Worm (Caenorhabditis elegans): ENCODE results near the gene mans-2.
A peak's percentile ranks its signal among the peaks of the same experiment; 100 is the strongest.

mans-2 gene

DNA sequence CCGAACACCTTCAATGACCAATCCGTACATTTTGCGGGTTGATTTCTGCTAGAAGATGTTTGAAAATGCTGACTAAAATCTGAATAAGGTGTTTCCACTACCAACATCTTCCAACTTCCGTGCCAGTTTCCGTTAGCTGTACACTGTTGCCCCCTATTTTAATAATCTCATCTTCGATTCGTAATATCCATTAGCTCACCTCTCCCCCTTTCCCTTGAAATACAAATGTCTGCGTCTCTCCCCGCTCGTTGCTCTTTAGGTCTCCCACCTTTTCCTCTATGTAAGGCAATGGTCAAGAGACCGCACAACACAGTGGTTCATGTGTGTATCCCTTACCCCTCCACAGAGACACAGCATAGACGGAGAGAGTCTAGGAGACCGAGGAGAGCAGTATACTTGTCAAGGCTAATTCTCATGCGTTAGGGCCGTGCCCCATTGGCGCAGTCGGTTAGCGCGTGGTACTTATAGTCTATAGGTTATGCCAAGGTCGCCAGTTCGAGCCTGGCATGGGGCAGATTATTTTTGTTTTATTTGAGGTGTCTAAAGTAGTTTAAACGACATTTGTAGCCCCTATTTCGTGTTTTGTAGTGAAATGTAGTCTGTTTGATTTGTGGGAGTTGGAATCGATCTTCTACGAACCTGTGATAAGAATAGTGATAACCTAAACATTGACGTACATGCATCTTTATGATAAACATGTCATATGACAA, 16.6 kb upstream of the mans-2 start, which contains the start of gene gcy-33 (continued):
- TF ChIP-seq nhr-77 (tag; optimal IDR thresholded peaks at IDR 0.05) (peak; percentile 26), ztf-1 (GFP tag; conservative IDR thresholded peaks at IDR 0.05) (no peak), nhr-25 (tag; optimal IDR thresholded peaks at IDR 0.05) (no peak), egl-27 (tag; optimal IDR thresholded peaks at IDR 0.05) (peak; percentile 88), R02D3.7 (tag; optimal IDR thresholded peaks at IDR 0.05) (peak; percentile 1), nhr-23 (tag; optimal IDR thresholded peaks at IDR 0.05) (no peak), sem-4 (tag; optimal IDR thresholded peaks at IDR 0.05) (peak; percentile 61)

DNA sequence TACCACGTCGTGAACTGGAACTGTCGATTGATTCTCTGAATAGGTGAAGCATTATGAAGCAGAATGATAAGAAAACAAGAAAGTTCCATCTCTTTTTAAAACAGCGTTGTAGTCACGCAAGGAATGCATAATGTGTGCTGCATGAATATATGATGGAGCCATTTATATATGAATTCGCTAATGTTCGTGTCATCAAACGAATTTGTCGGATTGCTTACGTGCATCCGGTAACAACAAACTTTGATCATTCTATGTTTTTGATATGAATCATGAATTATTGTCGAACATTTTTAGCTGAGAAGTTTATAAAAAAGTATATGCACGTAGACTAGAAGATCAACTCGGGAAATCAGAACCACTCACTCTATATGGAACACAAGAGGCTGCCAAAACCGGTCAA, 12.1 kb upstream of the mans-2 start:
- TF ChIP-seq skn-1 (tag; optimal IDR thresholded peaks at IDR 0.05), result no peak

DNA sequence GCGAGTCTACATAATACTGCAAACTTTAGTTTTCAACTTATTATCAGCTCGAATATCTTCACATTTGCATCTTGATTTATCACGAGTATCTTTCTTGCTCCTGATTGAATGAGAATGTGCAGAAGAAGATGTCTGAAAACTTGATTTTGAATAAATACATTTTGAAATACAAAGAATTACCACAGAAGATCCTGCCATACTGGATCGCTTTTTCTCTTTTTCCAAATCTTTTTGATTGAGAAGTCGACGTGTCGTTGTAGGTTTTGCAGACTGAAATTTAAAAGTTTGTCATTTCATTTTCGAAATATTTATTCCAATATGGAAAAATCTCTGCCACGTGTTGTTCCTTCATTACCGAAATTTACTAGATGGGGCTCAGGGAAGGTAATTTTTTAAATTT, 10.6 kb upstream of the mans-2 start, which contains the start of gene C52E4.12:
Gene C52E4.12, plus strand, starts transcription at position 301 of the 400 bp plus-strand sequence.
- no peak for TF ChIP-seq nhr-77 (tag; optimal IDR thresholded peaks at IDR 0.05)
- no peak for TF ChIP-seq lin-13 (GFP tag; optimal IDR thresholded peaks at IDR 0.05)
- TF ChIP-seq elt-3 (tag; optimal IDR thresholded peaks at IDR 0.05), result no peak
- no peak for TF ChIP-seq skn-1 (tag; optimal IDR thresholded peaks at IDR 0.05)
- no peak for TF ChIP-seq egl-27 (tag; optimal IDR thresholded peaks at IDR 0.05)

DNA sequence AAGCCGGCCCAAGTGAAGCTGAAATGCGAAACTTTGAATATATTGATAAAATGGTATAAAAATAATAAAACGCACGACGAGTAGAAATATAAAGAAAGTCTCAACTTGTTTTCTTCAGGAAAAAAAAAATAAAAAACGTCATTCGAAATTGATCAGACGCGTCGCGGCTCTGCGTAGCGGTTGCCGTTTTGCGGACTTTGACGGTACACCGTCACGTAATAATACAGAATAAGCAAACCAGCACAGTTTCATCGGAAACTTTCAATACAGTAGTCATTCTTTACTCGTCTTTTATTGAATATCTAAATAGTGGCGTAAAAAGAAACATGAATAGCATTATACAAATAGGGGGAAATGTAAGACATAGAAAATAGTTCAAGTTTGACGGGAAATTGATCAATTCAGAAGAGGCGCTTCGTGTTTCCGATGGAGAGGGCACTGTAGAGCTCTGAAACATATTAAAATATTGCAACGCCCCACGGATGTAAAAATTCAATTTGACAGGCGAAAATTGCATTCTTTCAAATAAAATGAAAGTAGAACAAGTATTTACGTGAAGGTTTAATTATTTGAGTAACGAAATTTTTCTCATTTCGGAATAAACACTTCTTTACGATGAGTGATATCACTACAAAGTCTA, 8.5 kb upstream of the mans-2 start, which contains the start of the genes cyl-1 and C52E4.7:
Gene cyl-1, minus strand, starts transcription at position 18 of the 640 bp plus-strand sequence.
Gene C52E4.7, plus strand, starts transcription at position 590 of the 640 bp plus-strand sequence.
- TF ChIP-seq nhr-10 (tag; optimal IDR thresholded peaks at IDR 0.05) (no peak), nhr-129 (tag; optimal IDR thresholded peaks at IDR 0.05) (peak; percentile 56), lsy-2 (tag; optimal IDR thresholded peaks at IDR 0.05) (peak in 1 of 2 experiments; percentile 73), egl-27 (tag; optimal IDR thresholded peaks at IDR 0.05) (no peak), dmd-4 (tag; optimal IDR thresholded peaks at IDR 0.05) (no peak), unc-39 (tag; optimal IDR thresholded peaks at IDR 0.05) (no peak), zag-1 (tag; optimal IDR thresholded peaks at IDR 0.05) (no peak), lin-11 (tag; optimal IDR thresholded peaks at IDR 0.05) (peak; percentile 1), unc-55 (GFP tag; optimal IDR thresholded peaks at IDR 0.05) (peak; percentile 65), fos-1 (tag; optimal IDR thresholded peaks at IDR 0.05) (peak; percentile 39), gmeb-1 (tag; optimal IDR thresholded peaks at IDR 0.05) (peak; percentile 38), snpc-4 (tag; optimal IDR thresholded peaks at IDR 0.05) (peak; percentile 75), nhr-77 (tag; optimal IDR thresholded peaks at IDR 0.05) (no peak), ZK546.5 (tag; optimal IDR thresholded peaks at IDR 0.05) (no peak), sma-9 (GFP tag; optimal IDR thresholded peaks at IDR 0.05) (peak; percentile 34), sma-9 (tag; optimal IDR thresholded peaks at IDR 0.05) (no peak), lin-13 (GFP tag; optimal IDR thresholded peaks at IDR 0.05) (peak; percentile 45), nhr-237 (tag; optimal IDR thresholded peaks at IDR 0.05) (no peak), ztf-11 (tag; optimal IDR thresholded peaks at IDR 0.05) (no peak), ama-1 (optimal IDR thresholded peaks at IDR 0.05) (peak; percentile 16), nhr-23 (tag; optimal IDR thresholded peaks at IDR 0.05) (no peak), nhr-6 (tag; optimal IDR thresholded peaks at IDR 0.05) (no peak), C34F6.9 (tag; optimal IDR thresholded peaks at IDR 0.05) (peak; percentile 88), F13H6.1 (tag; optimal IDR thresholded peaks at IDR 0.05) (no peak), crh-2 (tag; optimal IDR thresholded peaks at IDR 0.05) (peak; percentile 70), nhr-11 (tag; optimal IDR thresholded peaks at IDR 0.05) (no peak), blmp-1 (tag; optimal IDR thresholded peaks at IDR 0.05; ENCODE audit: insufficient read depth) (no peak)

DNA sequence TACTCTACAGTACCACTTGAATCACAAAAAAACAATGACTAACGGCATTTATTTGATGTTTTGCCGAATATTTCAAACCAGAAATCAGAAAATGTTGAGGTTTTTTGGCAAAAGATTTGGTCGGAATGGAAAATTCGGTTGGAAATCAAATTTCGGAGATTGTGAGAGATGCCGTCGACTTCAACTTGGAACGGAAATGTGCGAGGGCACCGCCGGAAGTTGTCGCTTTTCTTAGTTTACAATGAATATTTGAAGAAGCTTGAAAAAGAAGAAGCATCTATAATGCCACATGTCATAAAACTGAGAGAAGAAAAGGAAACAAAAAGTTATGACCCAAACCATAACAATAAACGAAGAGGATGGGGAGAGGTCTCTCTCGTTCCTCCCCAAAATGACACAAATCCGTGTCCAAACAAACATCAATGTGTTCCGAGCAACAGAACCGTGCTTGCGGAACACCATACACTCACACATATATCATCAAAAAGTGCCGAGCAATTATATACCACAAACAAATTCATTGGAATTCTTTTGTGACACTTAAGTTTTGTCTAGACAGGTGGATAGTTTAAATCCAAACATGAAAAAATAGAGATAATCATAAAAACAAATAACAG, 5.3 kb upstream of the mans-2 start:
- peak; percentile 31 for TF ChIP-seq sem-4 (tag; optimal IDR thresholded peaks at IDR 0.05)
- peak; percentile 6 for TF ChIP-seq crh-2 (tag; optimal IDR thresholded peaks at IDR 0.05)
- peak; percentile 14 for TF ChIP-seq sma-9 (GFP tag; optimal IDR thresholded peaks at IDR 0.05)
- no peak for TF ChIP-seq sma-9 (tag; optimal IDR thresholded peaks at IDR 0.05)
- TF ChIP-seq fos-1 (tag; optimal IDR thresholded peaks at IDR 0.05), result no peak
